Fruit fly (Drosophila melanogaster): ENCODE results near the gene CG7920.
A peak's percentile ranks its signal among the peaks of the same experiment; 100 is the strongest.

dm6 chr3R:29982027-29982426 is 33.1 kb downstream of the CG7920 start:
- no peak for TF ChIP-seq EcR (GFP tag; optimal IDR thresholded peaks at IDR 0.05)
- peak; percentile 83 for TF ChIP-seq fd96Ca (GFP tag; IDR thresholded peaks at IDR 0.05)
- no peak for TF ChIP-seq CG9948 (tag; optimal IDR thresholded peaks at IDR 0.05)
